Worm (Caenorhabditis elegans) whole organism, L2 larva: Measurements from ENCODE around the gene tmc-1.

Experiments used
- C34F6.9 ChIP-seq: fragments of 150-350 bp; optimal IDR thresholded peaks from 2 replicates; lab custom pipeline; 2014; ENCODE audit warnings: missing biosample characterization, missing genetic modification characterization
- F13H6.1 ChIP-seq: sonication (generic microtip); optimal IDR thresholded peaks from 2 replicates; lab custom pipeline; 2016; ENCODE audit warnings: missing genetic modification characterization, missing compliant biosample characterization
- R02D3.7 ChIP-seq: fragments of 150-350 bp; optimal IDR thresholded peaks from 2 replicates; lab custom pipeline; 2014; ENCODE audit warnings: missing biosample characterization, missing genetic modification characterization
- Y55F3AM.14 ChIP-seq: fragments of 200-800 bp; sonication (Bioruptor generic); optimal IDR thresholded peaks from 2 replicates; lab custom pipeline; 2018; ENCODE audit warnings: mild to moderate bottlenecking, missing genetic modification characterization, missing compliant biosample characterization
- ZK546.5 ChIP-seq: sonication (generic microtip); optimal IDR thresholded peaks from 2 replicates; lab custom pipeline; 2017; ENCODE audit warnings: missing biosample characterization, missing genetic modification characterization
- alr-1 ChIP-seq: fragments of 150-350 bp; optimal IDR thresholded peaks from 2 replicates; lab custom pipeline; 2014; ENCODE audit warnings: missing biosample characterization, missing genetic modification characterization
- aly-2 ChIP-seq: fragments of 150-350 bp; optimal IDR thresholded peaks from 2 replicates; lab custom pipeline; 2014; ENCODE audit warnings: missing biosample characterization, missing genetic modification characterization
- ama-1 ChIP-seq: fragments of 150-350 bp; optimal IDR thresholded peaks from 2 replicates; lab custom pipeline; 2018; ENCODE audit warnings: inconsistent platforms
- blmp-1 ChIP-seq: sonication (generic microtip); optimal IDR thresholded peaks from 2 replicates; lab custom pipeline; 2017; ENCODE audit warnings: missing genetic modification characterization, mild to moderate bottlenecking, missing compliant biosample characterization, antibody characterized with exemption, moderate library complexity; ENCODE audit not compliant: insufficient read depth
- ceh-16 ChIP-seq: fragments of 150-350 bp; optimal IDR thresholded peaks from 2 replicates; lab custom pipeline; 2014; ENCODE audit warnings: missing biosample characterization, missing genetic modification characterization
- ceh-82 ChIP-seq: fragments of 150-350 bp; optimal IDR thresholded peaks from 2 replicates; lab custom pipeline; 2014; ENCODE audit warnings: missing biosample characterization, missing genetic modification characterization
- crh-2 ChIP-seq: sonication (generic microtip); optimal IDR thresholded peaks from 2 replicates; lab custom pipeline; 2017; ENCODE audit warnings: missing biosample characterization, missing genetic modification characterization
- dmd-4 ChIP-seq: sonication (generic microtip); optimal IDR thresholded peaks from 2 replicates; lab custom pipeline; 2017; ENCODE audit warnings: missing biosample characterization, missing genetic modification characterization
- egl-27 ChIP-seq: sonication (generic microtip); optimal IDR thresholded peaks from 3 replicates; lab custom pipeline; 2017; ENCODE audit warnings: missing biosample characterization, missing genetic modification reagents, missing genetic modification characterization
- elt-1 ChIP-seq: fragments of 150-350 bp; optimal IDR thresholded peaks from 2 replicates; lab custom pipeline; 2014; ENCODE audit warnings: missing biosample characterization, missing genetic modification characterization
- fos-1 ChIP-seq: fragments of 150-350 bp; optimal IDR thresholded peaks from 2 replicates; lab custom pipeline; 2014; ENCODE audit warnings: missing biosample characterization, missing genetic modification characterization
- gmeb-1 ChIP-seq: fragments of 150-350 bp; optimal IDR thresholded peaks from 2 replicates; lab custom pipeline; 2014; ENCODE audit warnings: missing biosample characterization, missing genetic modification characterization
- lin-11 ChIP-seq: fragments of 150-350 bp; sonication (generic microtip); optimal IDR thresholded peaks from 2 replicates; lab custom pipeline; 2014; ENCODE audit warnings: missing biosample characterization, missing genetic modification characterization, inconsistent platforms, mixed read lengths
- lin-13 ChIP-seq: fragments of 150-350 bp; optimal IDR thresholded peaks from 2 replicates; lab custom pipeline; 2014; ENCODE audit warnings: missing biosample characterization, missing genetic modification reagents, missing genetic modification characterization
- lin-39 ChIP-seq: fragments of 150-350 bp; optimal IDR thresholded peaks from 2 replicates; lab custom pipeline; 2014; ENCODE audit warnings: missing biosample characterization, missing genetic modification reagents, missing genetic modification characterization
- lsy-2 ChIP-seq, 2 experiments: fragments of 150-350 bp in 1 of 2; sonication (generic microtip) in 1 of 2; optimal IDR thresholded peaks; 2 replicates each; lab custom pipeline; 2014 to 2017; ENCODE audit warnings: missing biosample characterization in 2 of 2, missing genetic modification characterization in 2 of 2
- mab-5 ChIP-seq: fragments of 150-350 bp; optimal IDR thresholded peaks from 2 replicates; lab custom pipeline; 2014; ENCODE audit warnings: missing biosample characterization, missing genetic modification characterization
- mbf-1 ChIP-seq: sonication (generic microtip); optimal IDR thresholded peaks from 2 replicates; lab custom pipeline; 2017; ENCODE audit warnings: missing biosample characterization, missing genetic modification characterization
- mdl-1 ChIP-seq, 2 experiments: fragments of 150-350 bp in 1 of 2; sonication (generic microtip) in 1 of 2; optimal IDR thresholded peaks; 2 replicates each; lab custom pipeline; 2017; ENCODE audit warnings: missing biosample characterization in 2 of 2, missing genetic modification characterization in 2 of 2
- nhr-10 ChIP-seq: sonication (generic microtip); optimal IDR thresholded peaks from 2 replicates; lab custom pipeline; 2017; ENCODE audit warnings: missing biosample characterization, missing genetic modification characterization
- nhr-11 ChIP-seq: fragments of 150-350 bp; optimal IDR thresholded peaks from 2 replicates; lab custom pipeline; 2014; ENCODE audit warnings: missing biosample characterization, missing genetic modification characterization
- nhr-12 ChIP-seq: fragments of 150-350 bp; optimal IDR thresholded peaks from 2 replicates; lab custom pipeline; 2014; ENCODE audit warnings: missing biosample characterization, missing genetic modification characterization
- nhr-129 ChIP-seq: fragments of 150-350 bp; optimal IDR thresholded peaks from 2 replicates; lab custom pipeline; 2014; ENCODE audit warnings: missing biosample characterization, missing genetic modification characterization
- nhr-21 ChIP-seq: fragments of 150-350 bp; optimal IDR thresholded peaks from 2 replicates; lab custom pipeline; 2014; ENCODE audit warnings: missing biosample characterization, missing genetic modification characterization
- nhr-23 ChIP-seq: fragments of 150-350 bp; optimal IDR thresholded peaks from 2 replicates; lab custom pipeline; 2014; ENCODE audit warnings: missing biosample characterization, missing genetic modification reagents, missing genetic modification characterization
- nhr-237 ChIP-seq: fragments of 150-350 bp; optimal IDR thresholded peaks from 2 replicates; lab custom pipeline; 2014; ENCODE audit warnings: missing biosample characterization, missing genetic modification characterization
- nhr-25 ChIP-seq: fragments of 150-350 bp; sonication (generic microtip); optimal IDR thresholded peaks from 3 replicates; lab custom pipeline; 2014; ENCODE audit warnings: missing biosample characterization, missing genetic modification characterization
- nhr-6 ChIP-seq: fragments of 150-350 bp; optimal IDR thresholded peaks from 2 replicates; lab custom pipeline; 2014; ENCODE audit warnings: missing biosample characterization, missing genetic modification characterization
- nhr-77 ChIP-seq: fragments of 150-350 bp; optimal IDR thresholded peaks from 2 replicates; lab custom pipeline; 2014; ENCODE audit warnings: missing biosample characterization, missing genetic modification characterization
- peb-1 ChIP-seq: fragments of 150-350 bp; optimal IDR thresholded peaks from 2 replicates; lab custom pipeline; 2014; ENCODE audit warnings: missing biosample characterization, missing genetic modification characterization
- sem-4 ChIP-seq: fragments of 150-350 bp; optimal IDR thresholded peaks from 2 replicates; lab custom pipeline; 2014; ENCODE audit warnings: missing biosample characterization, missing genetic modification reagents, missing genetic modification characterization
- skn-1 ChIP-seq: sonication (generic microtip); optimal IDR thresholded peaks from 2 replicates; lab custom pipeline; 2017; ENCODE audit warnings: missing biosample characterization, missing genetic modification characterization
- sma-3 ChIP-seq: sonication (generic microtip); optimal IDR thresholded peaks from 2 replicates; lab custom pipeline; 2016; ENCODE audit warnings: missing genetic modification reagents, missing genetic modification characterization, missing compliant biosample characterization
- sma-9 ChIP-seq, 2 experiments: fragments of 150-350 bp in 1 of 2; sonication (generic microtip) in 1 of 2; optimal IDR thresholded peaks; 2 replicates each; lab custom pipeline; 2014 to 2016; ENCODE audit warnings: missing genetic modification characterization in 2 of 2, mild to moderate bottlenecking in 1 of 2, missing biosample characterization in 1 of 2, missing compliant biosample characterization in 1 of 2, missing genetic modification reagents in 1 of 2, moderate library complexity in 1 of 2
- snpc-4 ChIP-seq: fragments of 150-350 bp; optimal IDR thresholded peaks from 2 replicates; lab custom pipeline; 2014; ENCODE audit warnings: missing biosample characterization, missing genetic modification characterization
- unc-55 ChIP-seq: fragments of 150-350 bp; sonication (generic microtip); optimal IDR thresholded peaks from 3 replicates; lab custom pipeline; 2014; ENCODE audit warnings: missing biosample characterization, missing genetic modification reagents, missing genetic modification characterization
- unc-62 ChIP-seq: fragments of 150-350 bp; optimal IDR thresholded peaks from 2 replicates; lab custom pipeline; 2014; ENCODE audit warnings: missing biosample characterization, missing genetic modification reagents, missing genetic modification characterization
- zag-1 ChIP-seq: fragments of 150-350 bp; optimal IDR thresholded peaks from 2 replicates; lab custom pipeline; 2014; ENCODE audit warnings: missing biosample characterization, missing genetic modification characterization
- ztf-1 ChIP-seq: fragments of 200-800 bp; sonication (Bioruptor generic); conservative IDR thresholded peaks from 2 replicates; pipeline ENCODE4 v1.3.6; 2022; ENCODE audit warnings: missing genetic modification characterization, missing compliant biosample characterization
- ztf-11 ChIP-seq: sonication (generic microtip); optimal IDR thresholded peaks from 2 replicates; lab custom pipeline; 2017; ENCODE audit warnings: missing biosample characterization, missing genetic modification characterization
- ztf-4 ChIP-seq: fragments of 150-350 bp; optimal IDR thresholded peaks from 2 replicates; lab custom pipeline; 2014; ENCODE audit warnings: missing biosample characterization, missing genetic modification characterization

Gene tmc-1

DNA sequence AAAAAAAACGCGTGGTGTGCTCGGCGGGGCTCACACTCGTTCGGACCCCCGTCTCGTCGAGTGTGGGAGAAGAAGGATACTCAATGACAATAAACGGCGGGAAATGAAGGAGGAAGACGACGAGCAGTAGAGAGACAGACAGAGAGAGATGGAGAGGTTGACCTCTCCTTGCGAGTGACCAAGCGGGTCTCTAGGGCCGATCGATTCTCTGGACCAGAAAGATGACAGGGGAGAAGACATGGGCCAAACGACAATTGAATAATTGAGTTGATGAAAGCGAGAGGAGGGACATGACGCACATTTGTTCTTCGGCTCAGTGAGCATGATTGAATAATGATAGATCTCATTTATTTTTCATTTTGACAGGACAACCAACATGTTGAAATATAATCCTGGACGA lies 41.7 kb upstream of the tmc-1 start:
- no peak for TF ChIP-seq ama-1 (lab: Kevin White, UChicago)
- TF ChIP-seq mab-5 (tag; lab: Kevin White, UChicago): peak; percentile 62
- no peak for TF ChIP-seq mdl-1 (tag; optimal IDR thresholded peaks at IDR 0.05; lab: Kevin White, UChicago)
- TF ChIP-seq blmp-1 (tag; lab: Kevin White, UChicago): no peak
- peak; percentile 42 for TF ChIP-seq nhr-129 (tag; lab: Kevin White, UChicago)
- peak; percentile 8 for TF ChIP-seq lin-13 (GFP tag; lab: Kevin White, UChicago)
- TF ChIP-seq Y55F3AM.14 (GFP tag; lab: Kevin White, UChicago): no peak
- no peak for TF ChIP-seq dmd-4 (tag; lab: Kevin White, UChicago)
- peak; percentile 24 for TF ChIP-seq unc-55 (GFP tag; lab: Kevin White, UChicago)
- no peak for TF ChIP-seq ceh-82 (tag; lab: Kevin White, UChicago)
- peak in 1 of 2 experiments; percentile 49 for TF ChIP-seq lsy-2 (tag; optimal IDR thresholded peaks at IDR 0.05; lab: Kevin White, UChicago)
- TF ChIP-seq lin-39 (tag; lab: Kevin White, UChicago): no peak
- TF ChIP-seq crh-2 (tag; lab: Kevin White, UChicago): no peak
- no peak for TF ChIP-seq unc-62 (GFP tag; lab: Kevin White, UChicago)
- TF ChIP-seq F13H6.1 (tag; lab: Kevin White, UChicago): peak; percentile 78
- TF ChIP-seq sma-9 (GFP tag; optimal IDR thresholded peaks at IDR 0.05; lab: Kevin White, UChicago): peak; percentile 15
- TF ChIP-seq sma-9 (tag; optimal IDR thresholded peaks at IDR 0.05; lab: Kevin White, UChicago): no peak
- TF ChIP-seq snpc-4 (tag; lab: Kevin White, UChicago): no peak
- no peak for TF ChIP-seq nhr-77
- TF ChIP-seq nhr-23 (tag; lab: Kevin White, UChicago): no peak
- TF ChIP-seq elt-1 (tag; lab: Kevin White, UChicago): no peak
- TF ChIP-seq nhr-237: no peak
- TF ChIP-seq peb-1: no peak
- TF ChIP-seq mbf-1 (tag; lab: Kevin White, UChicago): no peak
- TF ChIP-seq C34F6.9 (tag; lab: Kevin White, UChicago): no peak
- no peak for TF ChIP-seq ztf-1
- no peak for TF ChIP-seq nhr-21 (tag; lab: Kevin White, UChicago)
- no peak for TF ChIP-seq fos-1
- peak; percentile 49 for TF ChIP-seq zag-1 (tag; lab: Kevin White, UChicago)
- no peak for TF ChIP-seq R02D3.7 (tag; lab: Kevin White, UChicago)
- no peak for TF ChIP-seq gmeb-1 (tag; lab: Kevin White, UChicago)
- TF ChIP-seq ceh-16: no peak
- TF ChIP-seq nhr-11 (tag; lab: Kevin White, UChicago): no peak
- no peak for TF ChIP-seq ZK546.5 (tag; lab: Kevin White, UChicago)
- TF ChIP-seq nhr-12 (tag; lab: Kevin White, UChicago): no peak
- TF ChIP-seq nhr-6 (tag; lab: Kevin White, UChicago): no peak
- TF ChIP-seq lin-11 (tag; lab: Kevin White, UChicago): no peak
- TF ChIP-seq sem-4: peak; percentile 66
- TF ChIP-seq alr-1 (tag; lab: Kevin White, UChicago): no peak

ce11 chrX:1121575-1121974 lies 40.4 kb upstream of the tmc-1 start:
- no peak for TF ChIP-seq nhr-11 (tag; lab: Kevin White, UChicago)
- peak; percentile 50 for TF ChIP-seq unc-55 (GFP tag; lab: Kevin White, UChicago)

DNA sequence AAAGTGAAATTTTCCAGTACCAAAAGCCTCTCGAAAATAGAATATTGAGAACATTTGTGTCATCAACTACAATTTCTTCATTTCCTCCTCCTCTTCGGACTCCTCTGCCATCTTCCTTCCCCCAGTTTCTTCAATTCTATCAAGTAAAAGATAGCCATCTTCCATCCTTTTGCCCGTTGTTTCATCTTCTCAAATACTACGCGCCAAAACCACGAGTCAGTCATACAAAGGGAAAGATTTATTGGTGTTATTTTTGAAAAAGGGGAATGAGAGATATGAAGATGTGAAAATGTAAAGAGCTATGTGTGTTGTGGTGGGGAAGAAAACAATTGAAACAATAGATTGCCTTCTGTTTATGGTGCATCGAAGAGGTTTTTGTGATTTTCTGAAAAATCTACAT lies 39.8 kb upstream of the tmc-1 start:
- peak; percentile 6 for TF ChIP-seq nhr-6 (tag; lab: Kevin White, UChicago)
- TF ChIP-seq aly-2: no peak
- no peak for TF ChIP-seq mdl-1 (tag; optimal IDR thresholded peaks at IDR 0.05; lab: Kevin White, UChicago)
- TF ChIP-seq elt-1 (tag; lab: Kevin White, UChicago): no peak
- TF ChIP-seq egl-27 (tag; lab: Kevin White, UChicago): peak; percentile 4
- TF ChIP-seq zag-1 (tag; lab: Kevin White, UChicago): no peak
- no peak for TF ChIP-seq peb-1
- no peak for TF ChIP-seq nhr-23 (tag; lab: Kevin White, UChicago)
- TF ChIP-seq nhr-129 (tag; lab: Kevin White, UChicago): peak; percentile 69
- TF ChIP-seq lin-11 (tag; lab: Kevin White, UChicago): no peak
- TF ChIP-seq mbf-1 (tag; lab: Kevin White, UChicago): no peak
- TF ChIP-seq lin-13 (GFP tag; lab: Kevin White, UChicago): peak; percentile 38
- TF ChIP-seq Y55F3AM.14 (GFP tag; lab: Kevin White, UChicago): no peak
- TF ChIP-seq ztf-4 (tag; lab: Kevin White, UChicago): no peak
- TF ChIP-seq ceh-82 (tag; lab: Kevin White, UChicago): no peak
- no peak for TF ChIP-seq nhr-77
- TF ChIP-seq nhr-237: no peak
- no peak for TF ChIP-seq alr-1 (tag; lab: Kevin White, UChicago)
- no peak for TF ChIP-seq ztf-11 (tag; lab: Kevin White, UChicago)
- no peak for TF ChIP-seq nhr-11 (tag; lab: Kevin White, UChicago)
- TF ChIP-seq mab-5 (tag; lab: Kevin White, UChicago): peak; percentile 94
- TF ChIP-seq C34F6.9 (tag; lab: Kevin White, UChicago): peak; percentile 67
- no peak for TF ChIP-seq ceh-16
- TF ChIP-seq sma-3 (GFP tag; lab: Kevin White, UChicago): peak; percentile 5
- TF ChIP-seq ZK546.5 (tag; lab: Kevin White, UChicago): no peak
- TF ChIP-seq skn-1 (tag; lab: Kevin White, UChicago): no peak
- TF ChIP-seq nhr-25 (tag; lab: Kevin White, UChicago): peak; percentile 24
- no peak for TF ChIP-seq nhr-10 (tag; lab: Kevin White, UChicago)
- peak; percentile 21 for TF ChIP-seq fos-1
- peak; percentile 22 for TF ChIP-seq unc-62 (GFP tag; lab: Kevin White, UChicago)
- no peak for TF ChIP-seq R02D3.7 (tag; lab: Kevin White, UChicago)
- TF ChIP-seq nhr-21 (tag; lab: Kevin White, UChicago): peak; percentile 30
- peak in 1 of 2 experiments; percentile 54 for TF ChIP-seq lsy-2 (tag; optimal IDR thresholded peaks at IDR 0.05; lab: Kevin White, UChicago)
- peak; percentile 52 for TF ChIP-seq lin-39 (tag; lab: Kevin White, UChicago)
- peak; percentile 79 for TF ChIP-seq crh-2 (tag; lab: Kevin White, UChicago)
